Worm (Caenorhabditis elegans): Measurements from ENCODE around the gene srsx-31.

- no peak for TF ChIP-seq xbp-1 (tag; optimal IDR thresholded peaks at IDR 0.05)
- TF ChIP-seq nhr-11 (tag; optimal IDR thresholded peaks at IDR 0.05), result no peak
These were observed 19.0 kb downstream of the srsx-31 start for ce11 chrV:11235876-11236275.

Data from whole organism, L1 larva.